Worm (Caenorhabditis elegans) whole organism, L1 larva: ENCODE data around the gene T04F8.2.

Source experiments
- aha-1 ChIP-seq: fragments of 150-350 bp; optimal IDR thresholded peaks from 2 replicates; lab custom pipeline; 2014; ENCODE audit warnings: missing biosample characterization, missing genetic modification characterization
- alr-1 ChIP-seq: fragments of 200-800 bp; sonication (Bioruptor generic); optimal IDR thresholded peaks from 2 replicates; lab custom pipeline; 2018; ENCODE audit warnings: borderline replicate concordance, mild to moderate bottlenecking, missing genetic modification characterization, missing compliant biosample characterization
- aly-2 ChIP-seq: fragments of 150-350 bp; optimal IDR thresholded peaks from 2 replicates; lab custom pipeline; 2014; ENCODE audit warnings: missing biosample characterization, missing genetic modification characterization
- egl-27 ChIP-seq, 2 experiments: fragments of 150-350 bp in 1 of 2; sonication (generic microtip); optimal IDR thresholded peaks; 3 replicates each; lab custom pipeline; 2017 to 2018; ENCODE audit warnings: missing biosample characterization in 2 of 2, missing genetic modification characterization in 2 of 2, missing genetic modification reagents in 2 of 2
- ets-5 ChIP-seq: fragments of 200-800 bp; sonication (Bioruptor generic); IDR thresholded peaks from 2 replicates; pipeline ENCODE4 v1.3.6; 2022; ENCODE audit warnings: missing genetic modification characterization, missing compliant biosample characterization
- fos-1 ChIP-seq: fragments of 150-350 bp; optimal IDR thresholded peaks from 2 replicates; lab custom pipeline; 2014; ENCODE audit warnings: missing biosample characterization, missing genetic modification characterization
- lin-13 ChIP-seq: fragments of 150-350 bp; optimal IDR thresholded peaks from 2 replicates; lab custom pipeline; 2014; ENCODE audit warnings: missing biosample characterization, missing genetic modification reagents, missing genetic modification characterization
- nhr-11 ChIP-seq: fragments of 150-350 bp; optimal IDR thresholded peaks from 2 replicates; lab custom pipeline; 2014; ENCODE audit warnings: missing biosample characterization, missing genetic modification characterization
- nhr-84 ChIP-seq: sonication (generic microtip); optimal IDR thresholded peaks from 2 replicates; lab custom pipeline; 2017; ENCODE audit warnings: missing biosample characterization, missing genetic modification characterization
- snpc-4 ChIP-seq: fragments of 150-350 bp; optimal IDR thresholded peaks from 2 replicates; lab custom pipeline; 2014; ENCODE audit warnings: missing biosample characterization, missing genetic modification characterization
- unc-98 ChIP-seq: fragments of 200-800 bp; sonication (Bioruptor generic); IDR thresholded peaks from 2 replicates; pipeline ENCODE4 v1.3.6; 2022; ENCODE audit warnings: missing genetic modification characterization, missing compliant biosample characterization

ce11 chrX:11661625-11662024, 5.3 kb upstream of the T04F8.2 start, which contains the start of gene sfxn-1.5:
- TF ChIP-seq alr-1 (tag; lab: Kevin White, UChicago): no peak
- TF ChIP-seq nhr-84 (tag; lab: Kevin White, UChicago): no peak
- no peak for TF ChIP-seq unc-98
- no peak for TF ChIP-seq fos-1 (tag; lab: Kevin White, UChicago)
- no peak for TF ChIP-seq aha-1 (tag; lab: Kevin White, UChicago)
- TF ChIP-seq nhr-11: no peak
- no peak for TF ChIP-seq lin-13
- TF ChIP-seq egl-27 (tag; optimal IDR thresholded peaks at IDR 0.05; lab: Kevin White, UChicago): no peak
- no peak for TF ChIP-seq aly-2 (tag; lab: Kevin White, UChicago)
- TF ChIP-seq ets-5 (GFP tag; lab: Robert Waterston, UW): no peak
- TF ChIP-seq snpc-4 (tag; lab: Kevin White, UChicago): no peak
